Comparison of ENCODE assay signal across 4 fruit fly cellular contexts in the genomic region with DNA sequence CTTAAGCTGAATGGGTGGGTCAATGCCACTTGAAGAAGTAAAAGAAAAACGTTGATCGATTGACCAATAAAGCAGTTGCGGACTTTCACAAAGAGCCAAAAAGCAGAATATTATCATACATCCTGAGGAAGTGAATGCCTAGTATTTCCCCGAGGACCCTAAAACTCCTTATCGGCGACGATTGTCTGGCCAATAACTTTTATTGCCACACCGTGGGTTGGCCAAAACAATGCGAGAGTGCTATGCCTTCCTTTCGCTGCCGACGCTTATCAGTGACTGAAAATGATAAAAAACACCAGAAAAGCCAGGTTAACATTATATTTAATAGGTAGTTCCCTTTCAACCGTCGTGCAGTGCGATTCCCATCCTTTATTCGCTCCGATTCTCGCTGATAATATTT.
TF ChIP-seq lines count a peak whose summit lies in the region.

Gene Mur29B, plus strand, starts transcription at position 324 of the 400 bp plus-strand sequence.

- no peak for TF ChIP-seq CTCF in whole organism, embryonic (GFP tag; optimal IDR thresholded peaks at IDR 0.05; lab: Kevin White, UChicago)

TF ChIP-seq in whole organism, adult, 20 proteins besides CTCF, POLR2A, EP300 and RAD21:
- TF ChIP-seq kay (GFP tag; lab: Kevin White, UChicago; ENCODE audit: borderline replicate concordance) (peak; percentile 65), cic (GFP tag; optimal IDR thresholded peaks at IDR 0.05; lab: Kevin White, UChicago) (no peak)

TF ChIP-seq in whole organism, embryonic, 481 proteins besides CTCF, POLR2A, EP300 and RAD21:
- TF ChIP-seq corto (GFP tag; optimal IDR thresholded peaks at IDR 0.05; lab: Kevin White, UChicago) (peak; percentile 51), GATAe (GFP tag; conservative IDR thresholded peaks at IDR 0.05; lab: Robert Waterston, UW) (0 out of 2 replicates have a peak, but pooled peaks have one; percentile 26), CG32532 (GFP tag; IDR thresholded peaks at IDR 0.05; lab: Robert Waterston, UW) (peak; percentile 7; the same call in 1 of the 2 replicates), CG15514 (GFP tag; optimal IDR thresholded peaks at IDR 0.05; lab: Kevin White, UChicago) (no peak), sug (tag; optimal IDR thresholded peaks at IDR 0.05; lab: Kevin White, UChicago) (peak; percentile 54), sens (GFP tag; lab: Kevin White, UChicago) (peak; percentile 29), p53 (GFP tag; optimal IDR thresholded peaks at IDR 0.05; lab: Kevin White, UChicago) (no peak)
TF ChIP-seq in whole organism, embryonic: peak in this region for 5.

TF ChIP-seq in whole organism, prepupa, 60 proteins besides CTCF, POLR2A, EP300 and RAD21:
- peak; percentile 50 for TF ChIP-seq vri (GFP tag; optimal IDR thresholded peaks at IDR 0.05; lab: Kevin White, UChicago)
- no peak for TF ChIP-seq eg (GFP tag; IDR thresholded peaks at IDR 0.05; lab: Robert Waterston, UW)

TF ChIP-seq in whole organism, wandering third instar larva, 38 proteins besides CTCF, POLR2A, EP300 and RAD21:
- peak; percentile 2 for TF ChIP-seq br (GFP tag; optimal IDR thresholded peaks at IDR 0.05; lab: Kevin White, UChicago)
- TF ChIP-seq usp (GFP tag; optimal IDR thresholded peaks at IDR 0.05; lab: Kevin White, UChicago): no peak
- TF ChIP-seq Rel (GFP tag; optimal IDR thresholded peaks at IDR 0.05; lab: Kevin White, UChicago): no peak
- peak; percentile 92 for TF ChIP-seq Rel (tag; optimal IDR thresholded peaks at IDR 0.05; lab: Kevin White, UChicago)
- TF ChIP-seq Hr83 (GFP tag; optimal IDR thresholded peaks at IDR 0.05; lab: Kevin White, UChicago; ENCODE audit: poor library complexity, severe bottlenecking): peak; percentile 29
- TF ChIP-seq foxo (GFP tag; optimal IDR thresholded peaks at IDR 0.05; lab: Kevin White, UChicago): no peak
- TF ChIP-seq CrebA (GFP tag; optimal IDR thresholded peaks at IDR 0.05; lab: Kevin White, UChicago; ENCODE audit: borderline replicate concordance): peak; percentile 22
